Worm (Caenorhabditis elegans): ENCODE measurements around the gene DC2.5.

DNA sequence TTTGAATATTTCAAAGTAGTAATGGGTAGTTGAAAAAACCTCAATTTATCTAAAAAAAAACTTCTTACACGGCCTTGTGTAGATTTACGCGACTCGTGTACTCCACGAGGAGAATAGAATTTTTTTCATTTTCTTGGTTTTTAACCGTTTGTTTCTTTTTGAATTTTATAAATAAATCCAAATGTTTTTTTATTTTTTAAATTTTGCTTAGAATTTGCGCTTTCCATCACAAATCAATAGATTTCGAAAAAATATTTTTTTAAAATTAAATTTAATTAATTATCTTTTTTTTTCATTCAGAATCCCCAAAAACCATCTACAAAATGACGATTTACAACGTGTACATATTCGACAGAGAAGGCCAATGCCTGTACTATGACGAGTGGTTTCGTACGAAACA, 11.3 kb downstream of the DC2.5 start, which contains the start of gene trpp-1:
- TF ChIP-seq klf-2 (GFP tag; conservative IDR thresholded peaks at IDR 0.05) = no peak
- no peak for TF ChIP-seq tab-1 (GFP tag; IDR thresholded peaks at IDR 0.05)
- no peak for TF ChIP-seq ztf-23 (GFP tag; IDR thresholded peaks at IDR 0.05)
- no peak for TF ChIP-seq ref-1 (GFP tag; conservative IDR thresholded peaks at IDR 0.05)
- TF ChIP-seq cog-1 (tag; optimal IDR thresholded peaks at IDR 0.05) = no peak
- TF ChIP-seq T22C8.4 (GFP tag; IDR thresholded peaks at IDR 0.05) = no peak
- no peak for TF ChIP-seq ztf-29 (GFP tag; IDR thresholded peaks at IDR 0.05)
- TF ChIP-seq med-1 (GFP tag; optimal IDR thresholded peaks at IDR 0.05; ENCODE audit: insufficient read depth) = no peak
